Worm (Caenorhabditis elegans) whole organism, young adult: Measurements from ENCODE around the gene C10G8.3.

Experiments used
- B0336.3 ChIP-seq: fragments of 200-800 bp; sonication (Bioruptor generic); IDR thresholded peaks from 2 replicates; pipeline ENCODE4 v1.3.6; 2022; ENCODE audit warnings: missing genetic modification characterization, missing compliant biosample characterization
- F37B4.10 ChIP-seq: fragments of 200-800 bp; sonication (Bioruptor generic); IDR thresholded peaks from 2 replicates; pipeline ENCODE4 v1.3.6; 2022; ENCODE audit warnings: missing genetic modification characterization, missing compliant biosample characterization
- Y67H2A.10 ChIP-seq: fragments of 200-800 bp; sonication (Bioruptor generic); conservative IDR thresholded peaks from 2 replicates; pipeline ENCODE4 v1.3.6; 2022; ENCODE audit warnings: missing genetic modification reagents, missing genetic modification characterization, missing compliant biosample characterization
- akir-1 ChIP-seq: fragments of 200-800 bp; sonication (Bioruptor generic); optimal IDR thresholded peaks from 2 replicates; lab custom pipeline; 2018; ENCODE audit warnings: mild to moderate bottlenecking, missing genetic modification characterization, moderate library complexity, missing compliant biosample characterization
- dox-1 ChIP-seq: fragments of 200-800 bp; sonication (Bioruptor generic); IDR thresholded peaks from 2 replicates; pipeline ENCODE4 v1.3.6; 2022; ENCODE audit warnings: missing genetic modification reagents, missing genetic modification characterization, missing compliant biosample characterization
- ekl-4 ChIP-seq: fragments of 200-800 bp; sonication (Bioruptor generic); IDR thresholded peaks from 2 replicates; pipeline ENCODE4 v1.3.6; 2022; ENCODE audit warnings: missing genetic modification reagents, missing genetic modification characterization, missing compliant biosample characterization
- nfya-1 ChIP-seq: sonication (generic microtip); optimal IDR thresholded peaks from 2 replicates; lab custom pipeline; 2017; ENCODE audit warnings: antibody characterized with exemption, missing compliant biosample characterization, missing genetic modification characterization, borderline replicate concordance; ENCODE audit not compliant: insufficient read depth
- nhr-80 ChIP-seq: sonication (generic microtip); optimal IDR thresholded peaks from 2 replicates; lab custom pipeline; 2016; ENCODE audit warnings: missing genetic modification characterization, missing compliant biosample characterization
- pha-4 ChIP-seq: fragments of 150-350 bp; sonication (generic microtip); optimal IDR thresholded peaks from 2 replicates; lab custom pipeline; 2014; ENCODE audit warnings: missing biosample characterization, missing genetic modification reagents, missing genetic modification characterization
- unc-62 ChIP-seq: fragments of 150-350 bp; optimal IDR thresholded peaks from 2 replicates; lab custom pipeline; 2014; ENCODE audit warnings: missing biosample characterization, missing genetic modification reagents, missing genetic modification characterization

DNA sequence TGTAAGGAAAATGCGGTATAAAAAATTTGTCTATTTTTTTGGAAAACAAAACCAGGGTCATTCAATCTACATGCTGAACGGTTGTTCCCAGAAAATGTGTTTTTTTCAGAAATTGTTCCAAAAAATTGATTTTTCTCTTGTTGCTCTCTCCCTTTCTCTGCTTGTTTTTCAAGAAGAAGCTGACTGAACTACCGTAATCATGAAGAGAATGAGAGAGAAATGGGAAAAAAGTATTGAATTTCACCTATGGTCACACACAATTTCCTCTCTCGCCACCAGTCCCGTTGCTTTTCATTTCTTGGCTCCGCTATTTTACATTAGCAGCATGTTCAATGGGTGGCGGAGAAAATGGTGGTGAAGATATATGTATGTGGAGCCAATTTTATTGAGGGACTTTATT lies 10.3 kb downstream of the C10G8.3 start:
- TF ChIP-seq ekl-4 (GFP tag; lab: Robert Waterston, UW): no peak
- no peak for TF ChIP-seq Y67H2A.10 (GFP tag; lab: Robert Waterston, UW)
- TF ChIP-seq akir-1: no peak
- no peak for TF ChIP-seq dox-1 (GFP tag; lab: Robert Waterston, UW)
- TF ChIP-seq B0336.3 (GFP tag; lab: Robert Waterston, UW): no peak
- no peak for TF ChIP-seq F37B4.10
- TF ChIP-seq nhr-80: no peak
- no peak for TF ChIP-seq nfya-1 (tag; lab: Kevin White, UChicago)
- TF ChIP-seq unc-62: no peak
- no peak for TF ChIP-seq pha-4
